Worm (Caenorhabditis elegans): Measurements from ENCODE around the gene trmt-10C.2.

Gene trmt-10C.2

ce11 chrIII:6303114-6303647 is 42.9 kb upstream of the trmt-10C.2 start, which contains the start of gene F47D12.9:
TSS of gene F47D12.9 (minus strand) at chrIII:6303380.
- TF ChIP-seq lsy-2 (tag; optimal IDR thresholded peaks at IDR 0.05) (peak; percentile 77 to 92), lin-15B (tag; optimal IDR thresholded peaks at IDR 0.05) (peak; percentile 37), pag-3 (tag; optimal IDR thresholded peaks at IDR 0.05; ENCODE audit: borderline replicate concordance, insufficient read depth) (peak; percentile 98), efl-1 (optimal IDR thresholded peaks at IDR 0.05) (peak; percentile 80 to 84), efl-1 (GFP tag; optimal IDR thresholded peaks at IDR 0.05 in 1 of 2) (peak; percentile 73 to 97), C34B4.2 (tag; optimal IDR thresholded peaks at IDR 0.05) (no peak), mep-1 (tag; optimal IDR thresholded peaks at IDR 0.05) (peak; percentile 91), nhr-28 (tag; optimal IDR thresholded peaks at IDR 0.05) (no peak), xbp-1 (tag; optimal IDR thresholded peaks at IDR 0.05) (peak; percentile 74), lin-35 (GFP tag; optimal IDR thresholded peaks at IDR 0.05) (peak; percentile 78 to 84), grh-1 (GFP tag; IDR thresholded peaks at IDR 0.05) (peak; percentile 62), ztf-11 (tag; optimal IDR thresholded peaks at IDR 0.05) (no peak), snu-23 (GFP tag; optimal IDR thresholded peaks at IDR 0.05) (peak; percentile 94), ztf-4 (tag; optimal IDR thresholded peaks at IDR 0.05) (peak; percentile 36), nhr-90 (tag; optimal IDR thresholded peaks at IDR 0.05; ENCODE audit: poor library complexity) (peak; percentile 76), ama-1 (optimal IDR thresholded peaks at IDR 0.05) (peak; percentile 61), efl-3 (GFP tag; optimal IDR thresholded peaks at IDR 0.05) (no peak), mdl-1 (tag; optimal IDR thresholded peaks at IDR 0.05) (peak; percentile 23 to 82), sup-37 (GFP tag; optimal IDR thresholded peaks at IDR 0.05) (peak; percentile 15), jun-1 (tag; optimal IDR thresholded peaks at IDR 0.05) (peak; percentile 63), C16A3.4 (tag; optimal IDR thresholded peaks at IDR 0.05) (peak; percentile 80), dpl-1 (GFP tag; optimal IDR thresholded peaks at IDR 0.05) (peak; percentile 75 to 81 (median 78)), unc-130 (tag; optimal IDR thresholded peaks at IDR 0.05) (peak; percentile 89), ceh-88 (GFP tag; IDR thresholded peaks at IDR 0.05) (peak; percentile 63), pax-3 (tag; optimal IDR thresholded peaks at IDR 0.05) (peak; percentile 45), fkh-4 (tag; optimal IDR thresholded peaks at IDR 0.05; ENCODE audit: borderline replicate concordance) (no peak), nhr-47 (tag; optimal IDR thresholded peaks at IDR 0.05) (peak; percentile 69), snpc-4 (tag; optimal IDR thresholded peaks at IDR 0.05) (no peak), ets-5 (GFP tag; IDR thresholded peaks at IDR 0.05) (no peak), nhr-20 (tag; optimal IDR thresholded peaks at IDR 0.05) (peak; percentile 88), hpl-2 (GFP tag; optimal IDR thresholded peaks at IDR 0.05) (no peak), nhr-77 (tag; optimal IDR thresholded peaks at IDR 0.05) (peak; percentile 65), blmp-1 (tag; optimal IDR thresholded peaks at IDR 0.05) (peak; percentile 67), unc-86 (tag; optimal IDR thresholded peaks at IDR 0.05) (peak; percentile 75), hlh-17 (GFP tag; optimal IDR thresholded peaks at IDR 0.05; ENCODE audit: borderline replicate concordance) (no peak), swsn-7 (tag; optimal IDR thresholded peaks at IDR 0.05) (peak; percentile 80), F16B12.6 (tag; optimal IDR thresholded peaks at IDR 0.05) (peak; percentile 89), skn-1 (tag; optimal IDR thresholded peaks at IDR 0.05) (peak; percentile 70), vab-15 (tag; optimal IDR thresholded peaks at IDR 0.05) (peak; percentile 23), rnt-1 (tag; optimal IDR thresholded peaks at IDR 0.05) (peak; percentile 81), ceh-82 (tag; optimal IDR thresholded peaks at IDR 0.05) (peak; percentile 28 to 80 (median 45)), elt-3 (tag; optimal IDR thresholded peaks at IDR 0.05) (peak in 3 of 6 experiments; percentile 22 to 92 (median 88)), ceh-90 (tag; optimal IDR thresholded peaks at IDR 0.05) (no peak), mef-2 (tag; optimal IDR thresholded peaks at IDR 0.05) (peak; percentile 34), nhr-19 (GFP tag; conservative IDR thresholded peaks at IDR 0.05) (peak; percentile 76), nhr-71 (tag; optimal IDR thresholded peaks at IDR 0.05) (peak; percentile 89), fkh-8 (tag; optimal IDR thresholded peaks at IDR 0.05) (peak; percentile 82), lin-14 (GFP tag; optimal IDR thresholded peaks at IDR 0.05) (peak; percentile 96), lin-13 (GFP tag; optimal IDR thresholded peaks at IDR 0.05) (peak; percentile 68), Y116A8C.19 (tag; optimal IDR thresholded peaks at IDR 0.05; ENCODE audit: borderline replicate concordance) (no peak), nhr-11 (tag; optimal IDR thresholded peaks at IDR 0.05) (peak; percentile 51), elt-2 (tag; optimal IDR thresholded peaks at IDR 0.05) (peak; percentile 92)
